Worm (Caenorhabditis elegans): ENCODE results near the gene nspe-1.

DNA sequence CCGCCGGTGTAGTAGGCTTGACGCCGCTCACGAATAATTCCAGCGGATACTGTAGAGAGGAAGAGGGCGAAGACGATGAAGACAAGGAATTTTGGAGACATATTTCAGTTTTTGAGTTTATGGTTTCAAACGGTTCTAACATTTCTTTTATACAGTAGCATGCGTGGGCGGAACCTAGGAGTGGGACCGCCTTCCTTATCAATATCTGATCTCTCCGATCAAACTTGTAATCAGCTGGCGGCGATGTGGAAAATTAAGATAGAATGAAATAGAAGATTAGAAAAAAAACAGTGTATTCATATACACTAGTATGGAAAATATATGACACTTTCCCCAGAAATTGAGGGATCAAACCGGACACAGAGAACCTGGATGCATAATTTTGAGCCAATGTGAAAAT is 1.4 kb downstream of the nspe-1 start, which contains the start of gene nspe-2:
- TF ChIP-seq nhr-6 (tag; optimal IDR thresholded peaks at IDR 0.05) (no peak), fos-1 (tag; optimal IDR thresholded peaks at IDR 0.05) (no peak), elt-1 (tag; optimal IDR thresholded peaks at IDR 0.05) (no peak), unc-39 (tag; optimal IDR thresholded peaks at IDR 0.05) (no peak), mab-5 (tag; optimal IDR thresholded peaks at IDR 0.05) (no peak), ama-1 (optimal IDR thresholded peaks at IDR 0.05) (no peak), unc-62 (GFP tag; optimal IDR thresholded peaks at IDR 0.05) (no peak), snpc-4 (tag; optimal IDR thresholded peaks at IDR 0.05) (no peak), ZK546.5 (tag; optimal IDR thresholded peaks at IDR 0.05) (no peak), lin-13 (GFP tag; optimal IDR thresholded peaks at IDR 0.05) (no peak), ztf-11 (tag; optimal IDR thresholded peaks at IDR 0.05) (no peak)

Data from whole organism, L2 larva.